Fruit fly (Drosophila melanogaster): ENCODE results near the gene CG31988.

DNA sequence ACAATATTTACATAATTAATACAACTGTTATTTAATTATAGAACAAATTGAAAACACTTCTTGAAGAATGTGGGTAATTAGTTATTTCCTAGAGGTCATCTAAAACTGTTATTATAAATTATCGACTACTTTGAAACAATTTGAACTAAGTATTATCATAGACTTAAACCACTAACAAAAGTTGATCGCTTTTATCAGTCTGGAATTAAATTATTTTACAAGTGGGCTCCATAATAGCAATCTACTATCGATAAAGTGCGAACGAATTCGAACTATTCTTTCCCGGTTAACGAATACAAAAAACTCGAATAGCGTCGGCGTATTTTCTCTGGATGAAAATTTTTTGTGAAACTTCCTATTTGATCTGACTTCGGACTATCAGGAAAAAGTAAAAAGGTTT lies 34.0 kb upstream of the CG31988 start, which contains the start of gene CG31626:
- TF ChIP-seq esn (GFP tag; optimal IDR thresholded peaks at IDR 0.05), result no peak
- no peak for TF ChIP-seq CG16779 (tag; optimal IDR thresholded peaks at IDR 0.05)
